Fruit fly (Drosophila melanogaster): ENCODE measurements around the gene CenG1A.

DNA sequence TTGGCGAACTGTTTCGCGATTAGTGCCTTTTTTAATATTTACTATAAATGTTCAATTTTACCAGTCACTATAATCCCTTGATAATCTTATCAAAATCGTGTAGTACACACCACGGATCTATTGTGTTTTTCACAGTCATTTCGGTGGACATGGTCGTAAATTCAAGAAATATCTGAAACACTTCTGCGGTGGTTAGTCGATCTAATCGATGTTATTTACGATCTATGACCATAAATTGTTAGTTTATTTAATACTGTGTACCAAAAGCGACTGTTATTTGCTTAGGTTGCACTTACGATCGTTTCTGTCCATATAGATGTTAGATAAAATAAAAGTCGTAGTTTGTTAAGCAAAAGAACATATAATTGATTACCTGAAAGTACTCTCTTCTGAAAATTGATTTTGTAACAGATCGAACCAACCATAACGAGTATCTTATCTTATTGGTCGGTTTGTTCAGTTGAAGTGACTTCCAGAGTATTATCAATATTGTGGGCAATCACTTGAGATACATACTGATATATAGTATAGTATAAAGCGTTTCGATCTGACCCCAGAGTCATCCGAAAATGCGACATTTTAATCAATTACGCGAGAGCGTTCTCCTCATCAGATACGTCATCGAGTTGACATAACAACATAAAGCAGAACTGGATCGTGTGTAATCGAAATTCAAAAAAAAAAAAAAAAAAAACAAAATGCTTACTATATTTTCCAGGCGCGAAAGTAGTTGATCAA lies 70.7 kb downstream of the CenG1A start:
- TF ChIP-seq salr (GFP tag; optimal IDR thresholded peaks at IDR 0.05) (no peak), CG10631 (GFP tag; optimal IDR thresholded peaks at IDR 0.05) (no peak), esn (GFP tag; optimal IDR thresholded peaks at IDR 0.05) (no peak), fkh (GFP tag; optimal IDR thresholded peaks at IDR 0.05) (no peak), Hr38 (GFP tag; optimal IDR thresholded peaks at IDR 0.05) (no peak), dac (GFP tag; optimal IDR thresholded peaks at IDR 0.05) (no peak), cyc (GFP tag; optimal IDR thresholded peaks at IDR 0.05) (no peak)

Data from whole organism, prepupa.